Fruit fly (Drosophila melanogaster) S2 (cell line): Measurements from ENCODE around the gene RpS14b.

Source experiments
- CG8478 ChIP-seq: fragments of >200 bp; optimal IDR thresholded peaks from 2 replicates; lab custom pipeline; 2018
- CTCF ChIP-seq, 2 experiments: fragments of >200 bp; optimal IDR thresholded peaks; 2 replicates each; lab custom pipeline; 2018

- TF ChIP-seq CG8478 (no peak), CTCF (optimal IDR thresholded peaks at IDR 0.05; lab: Kevin White, UChicago) (no peak)
Observed at dm6 chrX:7909482-7909881, 25.2 kb upstream of the RpS14b start.
